Fruit fly (Drosophila melanogaster): ENCODE results near the gene CG15579.
"Not testable (repeated sequence)": the region's sequence is repeated elsewhere in the genome, so short reads cannot be mapped to it uniquely, and the experiment has no call there.

CG15579 gene

DNA sequence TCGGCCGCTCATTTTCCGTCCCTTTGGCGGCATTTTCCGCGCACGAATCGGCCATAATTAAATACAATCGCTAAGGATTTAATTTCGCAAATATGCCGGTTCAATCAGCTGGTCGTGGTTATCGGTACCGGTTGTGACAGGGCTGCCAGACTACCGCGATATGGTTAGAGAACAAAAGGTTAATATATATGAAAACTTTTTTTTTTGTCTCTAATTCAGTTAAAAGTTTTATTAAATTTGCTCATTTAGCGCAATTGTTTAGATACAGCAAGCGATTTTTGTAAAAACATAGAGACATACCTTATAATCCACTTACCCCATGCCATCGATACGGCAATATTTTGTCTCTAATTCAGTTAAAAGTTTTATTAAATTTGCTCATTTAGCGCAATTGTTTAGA lies 6.4 kb upstream of the CG15579 start (continued):
- TF ChIP-seq peb (GFP tag; IDR thresholded peaks at IDR 0.05) (peak; percentile 42; the same call in 1 of the 2 replicates), unc-4 (GFP tag; IDR thresholded peaks at IDR 0.05; ENCODE audit: partially characterized antibody) (0 out of 2 replicates have a peak, but pooled peaks have one; percentile 29), CG14667 (GFP tag; IDR thresholded peaks at IDR 0.05) (peak; percentile 52), al (GFP tag; IDR thresholded peaks at IDR 0.05) (peak; percentile 42; the same call in 1 of the 2 replicates), CG14014 (GFP tag; IDR thresholded peaks at IDR 0.05) (peak; percentile 51), dysf (GFP tag; IDR thresholded peaks at IDR 0.05) (peak; percentile 58; the same call in 2 of the 3 replicates), CG32772 (GFP tag; IDR thresholded peaks at IDR 0.05) (peak; percentile 68), sens-2 (GFP tag; IDR thresholded peaks at IDR 0.05) (0 out of 2 replicates have a peak, but pooled peaks have one; percentile 34), crp (GFP tag; optimal IDR thresholded peaks at IDR 0.05) (peak in 1 of 2 experiments; percentile 73), Xrp1 (GFP tag; IDR thresholded peaks at IDR 0.05) (peak; percentile 48; the same call in 1 of the 2 replicates), pzg (GFP tag; optimal IDR thresholded peaks at IDR 0.05) (peak; percentile 10), ken (GFP tag; IDR thresholded peaks at IDR 0.05) (peak; percentile 56; the same call in 1 of the 3 replicates), pan (GFP tag; optimal IDR thresholded peaks at IDR 0.05 in 1 of 2, IDR thresholded peaks at IDR 0.05 in 1 of 2) (peak in 1 of 2 experiments; percentile 68), CG1024 (GFP tag; IDR thresholded peaks at IDR 0.05) (peak; percentile 51), wdn (GFP tag; IDR thresholded peaks at IDR 0.05) (0 out of 2 replicates have a peak, but pooled peaks have one; percentile 39), Nf-YA (GFP tag; IDR thresholded peaks at IDR 0.05) (peak; percentile 32; the same call in 1 of the 2 replicates), sob (GFP tag; IDR thresholded peaks at IDR 0.05) (peak; percentile 70), Aef1 (GFP tag; IDR thresholded peaks at IDR 0.05) (peak; percentile 60), cas (GFP tag; IDR thresholded peaks at IDR 0.05) (peak; percentile 29; the same call in 1 of the 2 replicates), Taf1 (GFP tag; IDR thresholded peaks at IDR 0.05) (peak; percentile 67; the same call in 1 of the 2 replicates), CG10959 (GFP tag; IDR thresholded peaks at IDR 0.05) (0 out of 2 replicates have a peak, but pooled peaks have one; percentile 24), bbx (GFP tag; IDR thresholded peaks at IDR 0.05; ENCODE audit: partially characterized antibody) (0 out of 2 replicates have a peak, but pooled peaks have one; percentile 4), MBD-R2 (GFP tag; IDR thresholded peaks at IDR 0.05) (peak; percentile 74), CG7357 (GFP tag; IDR thresholded peaks at IDR 0.05) (peak; percentile 16; the same call in 1 of the 3 replicates), Oaz (GFP tag; IDR thresholded peaks at IDR 0.05) (peak; percentile 60), CG11247 (GFP tag; IDR thresholded peaks at IDR 0.05) (peak; percentile 52; the same call in 1 of the 2 replicates), otp (GFP tag; IDR thresholded peaks at IDR 0.05) (0 out of 3 replicates have a peak, but pooled peaks have one; percentile 47), CG32532 (GFP tag; IDR thresholded peaks at IDR 0.05) (peak; percentile 78), CG9215 (GFP tag; IDR thresholded peaks at IDR 0.05) (peak; percentile 54), CG3847 (GFP tag; IDR thresholded peaks at IDR 0.05) (peak; percentile 46), sens (GFP tag) (peak; percentile 51), Ada2b (GFP tag; IDR thresholded peaks at IDR 0.05) (peak; percentile 71), H15 (GFP tag; IDR thresholded peaks at IDR 0.05) (0 out of 3 replicates have a peak, but pooled peaks have one; percentile 50), CG32767 (GFP tag; IDR thresholded peaks at IDR 0.05) (peak; percentile 27; the same call in 1 of the 2 replicates), ssp (GFP tag; IDR thresholded peaks at IDR 0.05) (0 out of 2 replicates have a peak, but pooled peaks have one; percentile 20), ttk (GFP tag; IDR thresholded peaks at IDR 0.05) (peak; percentile 70), stc (GFP tag; IDR thresholded peaks at IDR 0.05) (peak; percentile 48; the same call in 1 of the 2 replicates), vvl (GFP tag; IDR thresholded peaks at IDR 0.05) (peak; percentile 69), CG14050 (GFP tag; IDR thresholded peaks at IDR 0.05) (peak; percentile 27; the same call in 1 of the 3 replicates), ap (GFP tag; IDR thresholded peaks at IDR 0.05) (peak; percentile 42; the same call in 1 of the 2 replicates), Drgx (GFP tag; IDR thresholded peaks at IDR 0.05) (peak; percentile 39; the same call in 1 of the 2 replicates), CG31224 (GFP tag; IDR thresholded peaks at IDR 0.05) (peak; percentile 46), CG8765 (GFP tag; IDR thresholded peaks at IDR 0.05) (peak; percentile 35; the same call in 1 of the 2 replicates), Sry-δ (GFP tag; optimal IDR thresholded peaks at IDR 0.05) (peak; percentile 8), rib (GFP tag; IDR thresholded peaks at IDR 0.05) (0 out of 2 replicates have a peak, but pooled peaks have one; percentile 40), H2.0 (GFP tag; IDR thresholded peaks at IDR 0.05) (peak; percentile 53; the same call in 1 of the 2 replicates), sisA (GFP tag; IDR thresholded peaks at IDR 0.05) (peak; percentile 68), Dll (GFP tag; IDR thresholded peaks at IDR 0.05; ENCODE audit: partially characterized antibody) (0 out of 4 replicates have a peak, but pooled peaks have one; percentile 23), BEAF-32 (GFP tag; optimal IDR thresholded peaks at IDR 0.05) (peak; percentile 13), Awh (GFP tag; IDR thresholded peaks at IDR 0.05) (0 out of 2 replicates have a peak, but pooled peaks have one; percentile 25)
- TF ChIP-seq pan (optimal IDR thresholded peaks at IDR 0.05): not testable (repeated sequence)

Data from whole organism, embryonic.